Fruit fly (Drosophila melanogaster): ENCODE results near the gene CG18273.

DNA sequence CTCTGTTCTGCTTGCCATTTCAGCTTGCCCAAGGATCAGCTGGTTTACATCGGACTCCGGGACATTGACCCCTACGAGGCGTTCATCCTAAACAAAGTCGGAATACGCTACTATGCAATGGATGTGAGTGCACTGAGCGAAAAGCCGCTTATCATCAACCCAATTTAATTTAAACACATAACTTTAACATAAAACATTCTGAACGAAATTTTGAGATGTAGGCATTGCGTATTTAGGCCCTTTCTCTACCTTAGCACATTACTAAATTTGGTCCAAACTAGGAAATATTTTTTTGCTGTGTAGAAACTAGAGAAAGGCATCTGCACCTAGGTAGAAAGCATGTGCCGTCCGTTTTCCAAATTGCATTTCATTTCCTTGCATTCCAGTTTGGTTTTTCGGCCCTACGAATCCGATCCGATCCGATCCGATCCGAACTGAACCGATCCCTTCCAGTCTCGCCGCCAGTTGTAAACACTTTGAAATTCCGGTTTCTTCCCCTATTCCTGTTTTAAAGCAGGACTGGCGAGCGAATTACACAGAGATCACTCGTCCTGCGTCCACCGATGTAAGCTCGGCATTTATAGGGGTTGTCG, 39.2 kb upstream of the CG18273 start:
- no peak for TF ChIP-seq br (GFP tag; optimal IDR thresholded peaks at IDR 0.05)
- TF ChIP-seq pan (optimal IDR thresholded peaks at IDR 0.05) = no peak
- no peak for TF ChIP-seq lola (GFP tag; optimal IDR thresholded peaks at IDR 0.05)
- TF ChIP-seq woc (GFP tag; optimal IDR thresholded peaks at IDR 0.05) = no peak
- no peak for TF ChIP-seq CG32264 (GFP tag; optimal IDR thresholded peaks at IDR 0.05)
- no peak for TF ChIP-seq dsf (GFP tag; optimal IDR thresholded peaks at IDR 0.05; ENCODE audit: borderline replicate concordance)
- no peak for TF ChIP-seq OdsH (GFP tag; optimal IDR thresholded peaks at IDR 0.05)
- TF ChIP-seq Hnf4 (GFP tag; optimal IDR thresholded peaks at IDR 0.05) = no peak
- TF ChIP-seq Rel (GFP tag; optimal IDR thresholded peaks at IDR 0.05) = no peak
- TF ChIP-seq Rel (tag; optimal IDR thresholded peaks at IDR 0.05) = no peak
- no peak for TF ChIP-seq HLH106 (tag; optimal IDR thresholded peaks at IDR 0.05)
- TF ChIP-seq CrebA (GFP tag; optimal IDR thresholded peaks at IDR 0.05; ENCODE audit: borderline replicate concordance) = no peak
- TF ChIP-seq psq (GFP tag; optimal IDR thresholded peaks at IDR 0.05) = no peak
- no peak for TF ChIP-seq h (GFP tag; optimal IDR thresholded peaks at IDR 0.05)

Data from whole organism, wandering third instar larva.